Worm (Caenorhabditis elegans) whole organism, L4 larva: ENCODE results near the gene ZC404.2.

ENCODE experiments used
- D1046.2 ChIP-seq: fragments of 200-800 bp; sonication (Bioruptor generic); IDR thresholded peaks from 2 replicates; pipeline ENCODE4 v1.3.6; 2022; ENCODE audit warnings: missing genetic modification characterization, missing compliant biosample characterization
- R02D3.7 ChIP-seq: fragments of 150-350 bp; sonication (generic microtip); optimal IDR thresholded peaks from 3 replicates; lab custom pipeline; 2014; ENCODE audit warnings: missing biosample characterization, missing genetic modification characterization
- T20F7.1 ChIP-seq: fragments of 200-800 bp; sonication (Bioruptor generic); optimal IDR thresholded peaks from 2 replicates; lab custom pipeline; 2018; ENCODE audit warnings: mild to moderate bottlenecking, missing genetic modification characterization, missing compliant biosample characterization
- Y5F2A.4 ChIP-seq: fragments of 200-800 bp; sonication (Bioruptor generic); optimal IDR thresholded peaks from 2 replicates; lab custom pipeline; 2018; ENCODE audit warnings: mild to moderate bottlenecking, missing genetic modification characterization, missing compliant biosample characterization
- ZK337.2 ChIP-seq: fragments of 200-800 bp; sonication (Bioruptor generic); IDR thresholded peaks from 2 replicates; pipeline ENCODE4 v1.3.6; 2022; ENCODE audit warnings: missing genetic modification reagents, missing genetic modification characterization, missing compliant biosample characterization
- ceh-20 ChIP-seq: fragments of 200-800 bp; sonication (Bioruptor generic); IDR thresholded peaks from 2 replicates; pipeline ENCODE4 v1.3.6; 2022; ENCODE audit warnings: missing genetic modification reagents, missing genetic modification characterization, missing compliant biosample characterization
- ceh-28 ChIP-seq: fragments of 150-350 bp; optimal IDR thresholded peaks from 2 replicates; lab custom pipeline; 2014; ENCODE audit warnings: missing biosample characterization, missing genetic modification reagents, missing genetic modification characterization
- ceh-32 ChIP-seq: sonication (generic microtip); optimal IDR thresholded peaks from 2 replicates; lab custom pipeline; 2016; ENCODE audit warnings: mild to moderate bottlenecking, missing genetic modification characterization, missing compliant biosample characterization; ENCODE audit not compliant: poor library complexity
- ceh-62 ChIP-seq: sonication (generic microtip); optimal IDR thresholded peaks from 2 replicates; lab custom pipeline; 2017; ENCODE audit warnings: missing biosample characterization, missing genetic modification characterization
- ceh-82 ChIP-seq: sonication (generic microtip); optimal IDR thresholded peaks from 2 replicates; lab custom pipeline; 2017; ENCODE audit warnings: missing biosample characterization, missing genetic modification characterization
- daf-16 ChIP-seq, 3 experiments: sonication (generic microtip); optimal IDR thresholded peaks; 2 replicates each; lab custom pipeline; 2016 to 2017; ENCODE audit warnings: missing genetic modification characterization in 3 of 3, missing genetic modification reagents in 3 of 3, mild to moderate bottlenecking in 2 of 3, missing compliant biosample characterization in 2 of 3, missing biosample characterization in 1 of 3, moderate library complexity in 1 of 3
- dmd-6 ChIP-seq: fragments of 200-800 bp; sonication (Bioruptor generic); IDR thresholded peaks from 2 replicates; pipeline ENCODE4 v1.3.6; 2022; ENCODE audit warnings: missing genetic modification reagents, missing genetic modification characterization, missing compliant biosample characterization
- dpl-1 ChIP-seq: fragments of 150-350 bp; optimal IDR thresholded peaks from 2 replicates; lab custom pipeline; 2014; ENCODE audit warnings: missing biosample characterization, missing genetic modification reagents, missing genetic modification characterization
- fkh-10 ChIP-seq: fragments of 150-350 bp; optimal IDR thresholded peaks from 2 replicates; lab custom pipeline; 2014; ENCODE audit warnings: missing biosample characterization, missing genetic modification reagents, missing genetic modification characterization
- hlh-11 ChIP-seq: fragments of 200-800 bp; sonication (Bioruptor generic); optimal IDR thresholded peaks from 2 replicates; lab custom pipeline; 2018; ENCODE audit warnings: mild to moderate bottlenecking, missing genetic modification characterization, missing compliant biosample characterization
- hmg-1.1 ChIP-seq: fragments of 200-800 bp; sonication (Bioruptor generic); IDR thresholded peaks from 2 replicates; pipeline ENCODE4 v1.3.6; 2022; ENCODE audit warnings: missing genetic modification reagents, missing genetic modification characterization, missing compliant biosample characterization
- jun-1 ChIP-seq: fragments of 150-350 bp; optimal IDR thresholded peaks from 2 replicates; lab custom pipeline; 2014; ENCODE audit warnings: missing biosample characterization, missing genetic modification reagents, missing genetic modification characterization
- lim-7 ChIP-seq: fragments of 200-800 bp; sonication (Bioruptor generic); IDR thresholded peaks from 2 replicates; pipeline ENCODE4 v1.3.6; 2022; ENCODE audit warnings: missing genetic modification characterization, missing compliant biosample characterization
- lin-38 ChIP-seq: fragments of 200-800 bp; sonication (Bioruptor generic); IDR thresholded peaks from 2 replicates; pipeline ENCODE4 v1.3.6; 2022; ENCODE audit warnings: missing genetic modification reagents, missing genetic modification characterization, missing compliant biosample characterization
- lir-3 ChIP-seq: sonication (generic microtip); optimal IDR thresholded peaks from 2 replicates; lab custom pipeline; 2016; ENCODE audit warnings: mild to moderate bottlenecking, missing genetic modification characterization, missing compliant biosample characterization
- lsy-2 ChIP-seq, 2 experiments: fragments of 150-350 bp in 1 of 2; sonication (generic microtip) in 1 of 2; optimal IDR thresholded peaks; 2 replicates each; lab custom pipeline; 2014 to 2017; ENCODE audit warnings: missing biosample characterization in 2 of 2, missing genetic modification characterization in 2 of 2
- mdl-1 ChIP-seq, 2 experiments: fragments of 150-350 bp in 1 of 2; sonication (generic microtip) in 1 of 2; optimal IDR thresholded peaks; 2 replicates each; lab custom pipeline; 2014 to 2017; ENCODE audit warnings: missing biosample characterization in 2 of 2, missing genetic modification characterization in 2 of 2
- mes-2 ChIP-seq: sonication (generic microtip); optimal IDR thresholded peaks from 2 replicates; lab custom pipeline; 2016; ENCODE audit warnings: missing genotype, mild to moderate bottlenecking, missing genetic modification characterization, missing compliant biosample characterization; ENCODE audit not compliant: poor library complexity, severe bottlenecking
- mxl-3 ChIP-seq: fragments of 200-800 bp; sonication (Bioruptor generic); optimal IDR thresholded peaks from 2 replicates; lab custom pipeline; 2018; ENCODE audit warnings: mild to moderate bottlenecking, missing genetic modification characterization, missing compliant biosample characterization
- nhr-11 ChIP-seq: fragments of 150-350 bp; optimal IDR thresholded peaks from 2 replicates; lab custom pipeline; 2014; ENCODE audit warnings: missing biosample characterization, missing genetic modification characterization
- nhr-111 ChIP-seq: fragments of 200-800 bp; sonication (Bioruptor generic); optimal IDR thresholded peaks from 2 replicates; lab custom pipeline; 2018; ENCODE audit warnings: mild to moderate bottlenecking, missing genetic modification characterization, missing compliant biosample characterization
- nhr-237 ChIP-seq: sonication (generic microtip); optimal IDR thresholded peaks from 2 replicates; lab custom pipeline; 2017; ENCODE audit warnings: missing biosample characterization, missing genetic modification characterization
- nhr-42 ChIP-seq: fragments of 200-800 bp; sonication (Bioruptor generic); IDR thresholded peaks from 2 replicates; pipeline ENCODE4 v1.3.6; 2022; ENCODE audit warnings: missing genetic modification characterization, missing compliant biosample characterization
- nhr-76 ChIP-seq: fragments of 150-350 bp; optimal IDR thresholded peaks from 2 replicates; lab custom pipeline; 2014; ENCODE audit warnings: missing biosample characterization, missing genetic modification characterization
- php-3 ChIP-seq: fragments of 200-800 bp; sonication (Bioruptor generic); IDR thresholded peaks from 2 replicates; pipeline ENCODE4 v1.3.6; 2022; ENCODE audit warnings: missing genetic modification reagents, missing genetic modification characterization, missing compliant biosample characterization
- pqm-1 ChIP-seq: sonication (generic microtip); optimal IDR thresholded peaks from 2 replicates; lab custom pipeline; 2017; ENCODE audit warnings: missing biosample characterization, missing genetic modification characterization
- rbr-2 ChIP-seq: sonication (generic microtip); optimal IDR thresholded peaks from 2 replicates; lab custom pipeline; 2016; ENCODE audit warnings: missing genotype, missing genetic modification characterization, missing compliant biosample characterization
- set-16 ChIP-seq: fragments of 200-800 bp; sonication (Bioruptor generic); IDR thresholded peaks from 2 replicates; pipeline ENCODE4 v1.3.6; 2022; ENCODE audit warnings: missing genetic modification reagents, missing genetic modification characterization, missing compliant biosample characterization
- snpc-1.2 ChIP-seq: fragments of 200-800 bp; sonication (Bioruptor generic); IDR thresholded peaks from 2 replicates; pipeline ENCODE4 v1.3.6; 2022; ENCODE audit warnings: missing genetic modification reagents, missing genetic modification characterization, missing compliant biosample characterization
- spr-1 ChIP-seq: sonication (generic microtip); optimal IDR thresholded peaks from 2 replicates; lab custom pipeline; 2016; ENCODE audit warnings: mild to moderate bottlenecking, missing genetic modification characterization, missing compliant biosample characterization
- spr-3 ChIP-seq: fragments of 200-800 bp; sonication (Bioruptor generic); optimal IDR thresholded peaks from 2 replicates; lab custom pipeline; 2018; ENCODE audit warnings: mild to moderate bottlenecking, missing genetic modification characterization, missing compliant biosample characterization
- unc-39 ChIP-seq: sonication (generic microtip); optimal IDR thresholded peaks from 2 replicates; lab custom pipeline; 2017; ENCODE audit warnings: missing biosample characterization, missing genetic modification characterization
- zip-11 ChIP-seq: fragments of 200-800 bp; sonication (Bioruptor generic); IDR thresholded peaks from 2 replicates; pipeline ENCODE4 v1.3.6; 2022; ENCODE audit warnings: missing genetic modification characterization, missing compliant biosample characterization
- ztf-7 ChIP-seq: fragments of 150-350 bp; optimal IDR thresholded peaks from 2 replicates; lab custom pipeline; 2014; ENCODE audit warnings: missing biosample characterization, missing genetic modification characterization

Gene ZC404.2

ce11 chrV:6784853-6785492 lies 2.8 kb upstream of the ZC404.2 start, which contains the start of the genes spn-4 and spe-39 (continued):
- TF ChIP-seq lsy-2 (tag; optimal IDR thresholded peaks at IDR 0.05; lab: Kevin White, UChicago) (peak in 1 of 2 experiments; percentile 77), nhr-111 (no peak), dpl-1 (GFP tag; lab: Kevin White, UChicago) (peak; percentile 94), lim-7 (GFP tag; lab: Robert Waterston, UW) (no peak), hlh-11 (tag; lab: Kevin White, UChicago) (peak; percentile 39), ceh-20 (GFP tag; lab: Robert Waterston, UW) (peak; percentile 47; the same call in 1 of the 2 replicates), nhr-76 (tag; lab: Kevin White, UChicago) (no peak), hmg-1.1 (GFP tag; lab: Robert Waterston, UW) (peak; percentile 70; the same call in 1 of the 2 replicates), jun-1 (no peak), spr-1 (peak; percentile 36), daf-16 (GFP tag; optimal IDR thresholded peaks at IDR 0.05; lab: Kevin White, UChicago) (peak in 1 of 2 experiments; percentile 17), daf-16 (tag; optimal IDR thresholded peaks at IDR 0.05; lab: Kevin White, UChicago) (no peak), ceh-82 (tag; lab: Kevin White, UChicago) (no peak), nhr-237 (tag; lab: Kevin White, UChicago) (no peak), dmd-6 (peak; percentile 53; the same call in 1 of the 2 replicates), lir-3 (tag; lab: Kevin White, UChicago) (no peak), mdl-1 (tag; optimal IDR thresholded peaks at IDR 0.05; lab: Kevin White, UChicago) (peak in 1 of 2 experiments; percentile 16), ceh-28 (tag; lab: Kevin White, UChicago) (no peak), mxl-3 (no peak), pqm-1 (tag; lab: Kevin White, UChicago) (no peak), snpc-1.2 (GFP tag; lab: Robert Waterston, UW) (0 out of 2 replicates have a peak, but pooled peaks have one; percentile 51)

ce11 chrV:6792565-6792964 lies 4.8 kb downstream of the ZC404.2 start, which contains the start of gene gck-2:
Gene gck-2, minus strand, starts transcription at chrV:6792665.
- TF ChIP-seq fkh-10 (GFP tag; lab: Kevin White, UChicago) (no peak), ZK337.2 (GFP tag; lab: Robert Waterston, UW) (no peak), zip-11 (GFP tag; lab: Robert Waterston, UW) (no peak), snpc-1.2 (GFP tag; lab: Robert Waterston, UW) (no peak), D1046.2 (GFP tag; lab: Robert Waterston, UW) (no peak), ztf-7 (tag; lab: Kevin White, UChicago) (no peak), ceh-32 (tag; lab: Kevin White, UChicago) (no peak), lin-38 (GFP tag; lab: Robert Waterston, UW) (no peak), spr-3 (no peak), nhr-42 (GFP tag; lab: Robert Waterston, UW) (no peak), Y5F2A.4 (GFP tag; lab: Kevin White, UChicago) (no peak)

DNA sequence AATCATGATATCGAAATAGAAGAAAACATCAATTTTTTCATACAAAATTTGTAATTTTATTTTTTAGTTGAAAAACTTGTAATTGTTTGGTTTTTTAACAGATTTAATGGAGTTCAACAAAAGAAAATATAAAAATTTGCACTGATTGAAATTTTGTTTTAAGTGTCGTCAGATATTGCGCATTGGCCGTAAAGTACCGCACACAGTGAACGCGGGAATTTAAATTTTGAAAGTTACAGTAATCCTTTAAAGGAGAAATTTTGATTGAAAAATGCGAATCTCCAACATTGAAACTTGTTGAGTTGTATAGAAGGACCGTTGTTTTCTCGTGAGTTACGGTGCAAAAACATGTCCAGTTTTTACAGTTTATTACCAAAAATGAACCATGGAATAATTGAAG lies 5.2 kb downstream of the ZC404.2 start:
- TF ChIP-seq lsy-2 (tag; optimal IDR thresholded peaks at IDR 0.05; lab: Kevin White, UChicago), result peak in 1 of 2 experiments; percentile 8
- no peak for TF ChIP-seq nhr-11 (tag; lab: Kevin White, UChicago)

ce11 chrV:6793744-6794239 lies 6.0 kb downstream of the ZC404.2 start, which contains the start of gene ZC404.1:
Gene ZC404.1, plus strand, starts transcription at chrV:6794189.
- TF ChIP-seq rbr-2 (tag; lab: Kevin White, UChicago) (peak; percentile 21), unc-39 (tag; lab: Kevin White, UChicago) (no peak), set-16 (peak; percentile 62), php-3 (GFP tag; lab: Robert Waterston, UW) (no peak), hmg-1.1 (GFP tag; lab: Robert Waterston, UW) (0 out of 2 replicates have a peak, but pooled peaks have one; percentile 11), T20F7.1 (GFP tag; lab: Kevin White, UChicago) (no peak), ceh-62 (tag; lab: Kevin White, UChicago) (no peak), mes-2 (tag; lab: Kevin White, UChicago) (peak; percentile 28), jun-1 (no peak), R02D3.7 (tag; lab: Kevin White, UChicago) (no peak)
